Fruit fly (Drosophila melanogaster) whole organism, embryonic: ENCODE measurements around the gene CG6236.

ENCODE experiments used
- Aef1 ChIP-seq: fragments of 200-800 bp; sonication (Bioruptor generic); IDR thresholded peaks from 3 replicates; pipeline ENCODE4 v1.3.6; 2022; ENCODE audit warnings: missing biosample characterization, missing genetic modification characterization
- BtbVII ChIP-seq: fragments of 200-800 bp; sonication (Bioruptor generic); optimal IDR thresholded peaks from 3 replicates; lab custom pipeline; 2017; ENCODE audit warnings: missing biosample characterization, mild to moderate bottlenecking, missing genetic modification characterization
- CG1024 ChIP-seq: fragments of 200-800 bp; sonication (Bioruptor generic); IDR thresholded peaks from 2 replicates; pipeline ENCODE4 v1.3.6; 2022; ENCODE audit warnings: missing biosample characterization, missing genetic modification characterization
- CG10979 ChIP-seq: fragments of 200-800 bp; sonication (Bioruptor generic); optimal IDR thresholded peaks from 2 replicates; lab custom pipeline; 2018; ENCODE audit warnings: missing biosample characterization, mild to moderate bottlenecking, missing genetic modification characterization, moderate library complexity
- CG12744 ChIP-seq: fragments of 200-800 bp; sonication (Bioruptor generic); optimal IDR thresholded peaks from 2 replicates; lab custom pipeline; 2016; ENCODE audit warnings: missing biosample characterization, missing genetic modification characterization
- CG13123 ChIP-seq: fragments of 200-800 bp; sonication (Bioruptor generic); optimal IDR thresholded peaks from 2 replicates; lab custom pipeline; 2016; ENCODE audit warnings: missing biosample characterization, missing genetic modification characterization
- CG13775 ChIP-seq: fragments of 200-800 bp; sonication (Bioruptor generic); optimal IDR thresholded peaks from 3 replicates; lab custom pipeline; 2017; ENCODE audit warnings: missing biosample characterization, mild to moderate bottlenecking, missing genetic modification characterization
- CG13894 ChIP-seq: fragments of 200-800 bp; sonication (Bioruptor generic); optimal IDR thresholded peaks from 3 replicates; lab custom pipeline; 2018; ENCODE audit warnings: missing biosample characterization, mild to moderate bottlenecking, missing genetic modification characterization, moderate library complexity
- CG14050 ChIP-seq: fragments of 200-800 bp; sonication (Bioruptor generic); IDR thresholded peaks from 3 replicates; pipeline ENCODE4 v1.3.6; 2022; ENCODE audit warnings: missing biosample characterization, missing genetic modification characterization
- CG2116 ChIP-seq: fragments of 200-800 bp; sonication (Bioruptor generic); optimal IDR thresholded peaks from 3 replicates; lab custom pipeline; 2018; ENCODE audit warnings: missing biosample characterization, mild to moderate bottlenecking, missing genetic modification characterization
- CG30431 ChIP-seq: fragments of 200-800 bp; sonication (Bioruptor generic); optimal IDR thresholded peaks from 2 replicates; lab custom pipeline; 2017; ENCODE audit warnings: missing biosample characterization, missing genetic modification characterization
- CG31224 ChIP-seq: fragments of 200-800 bp; sonication (Bioruptor generic); IDR thresholded peaks from 2 replicates; pipeline ENCODE4 v1.3.6; 2022; ENCODE audit warnings: missing biosample characterization, missing genetic modification characterization
- CG31441 ChIP-seq: fragments of 200-800 bp; sonication (Bioruptor generic); IDR thresholded peaks from 2 replicates; pipeline ENCODE4 v1.3.6; 2022; ENCODE audit warnings: missing biosample characterization, missing genetic modification characterization
- CG33557 ChIP-seq: fragments of 200-800 bp; sonication (Bioruptor generic); optimal IDR thresholded peaks from 2 replicates; lab custom pipeline; 2019; ENCODE audit warnings: missing biosample characterization, mild to moderate bottlenecking, missing genetic modification characterization, moderate library complexity
- CG3407 ChIP-seq: fragments of 200-800 bp; sonication (Bioruptor generic); optimal IDR thresholded peaks from 2 replicates; lab custom pipeline; 2018; ENCODE audit warnings: missing biosample characterization, mild to moderate bottlenecking, missing genetic modification characterization
- CG3995 ChIP-seq: fragments of 200-800 bp; sonication (Bioruptor generic); optimal IDR thresholded peaks from 3 replicates; lab custom pipeline; 2016; ENCODE audit warnings: missing biosample characterization, missing genetic modification characterization
- CG4282 ChIP-seq: fragments of 200-800 bp; sonication (Bioruptor generic); optimal IDR thresholded peaks from 2 replicates; lab custom pipeline; 2016; ENCODE audit warnings: missing biosample characterization, missing genetic modification characterization
- CG43689 ChIP-seq: fragments of 200-800 bp; sonication (Bioruptor generic); IDR thresholded peaks from 2 replicates; pipeline ENCODE4 v1.3.6; 2022; ENCODE audit warnings: missing biosample characterization, missing genetic modification characterization
- CG7839 ChIP-seq: fragments of 200-800 bp; sonication (Bioruptor generic); optimal IDR thresholded peaks from 3 replicates; lab custom pipeline; 2018; ENCODE audit warnings: missing biosample characterization, mild to moderate bottlenecking, missing genetic modification characterization, moderate library complexity
- CG8281 ChIP-seq: fragments of 200-800 bp; sonication (Bioruptor generic); optimal IDR thresholded peaks from 2 replicates; lab custom pipeline; 2018; ENCODE audit warnings: missing biosample characterization, mild to moderate bottlenecking, missing genetic modification characterization, moderate library complexity
- CTCF ChIP-seq: fragments of 200-800 bp; sonication (Bioruptor generic); optimal IDR thresholded peaks from 2 replicates; lab custom pipeline; 2017; ENCODE audit warnings: missing biosample characterization, mild to moderate bottlenecking, missing genetic modification characterization, moderate library complexity
- Dfd ChIP-seq, 2 experiments: fragments of >200 bp; optimal IDR thresholded peaks; 2 replicates each; lab custom pipeline; 2017; ENCODE audit warnings: missing biosample characterization in 2 of 2, missing genetic modification characterization in 2 of 2
- E2f2 ChIP-seq: fragments of 200-800 bp; sonication (Bioruptor generic); IDR thresholded peaks from 2 replicates; pipeline ENCODE4 v1.3.6; 2022; ENCODE audit warnings: missing biosample characterization, missing genetic modification characterization
- Eip74EF ChIP-seq, 2 experiments: fragments of 200-800 bp in 1 of 2; fragments of >200 bp in 1 of 2; sonication (Bioruptor generic) in 1 of 2; optimal IDR thresholded peaks; 2 replicates each; lab custom pipeline; 2017 to 2019; ENCODE audit warnings: missing biosample characterization in 2 of 2, missing genetic modification characterization in 2 of 2, mild to moderate bottlenecking in 1 of 2, moderate library complexity in 1 of 2
- Ets97D ChIP-seq: fragments of 200-800 bp; sonication (Bioruptor generic); optimal IDR thresholded peaks from 3 replicates; lab custom pipeline; 2016; ENCODE audit warnings: missing biosample characterization, missing genetic modification characterization
- HLH4C ChIP-seq: fragments of 200-800 bp; sonication (Bioruptor generic); IDR thresholded peaks from 3 replicates; pipeline ENCODE4 v1.3.6; 2022; ENCODE audit warnings: missing biosample characterization, missing genetic modification characterization; ENCODE audit not compliant: partially characterized antibody
- Hmr ChIP-seq: fragments of 200-800 bp; sonication (Bioruptor generic); optimal IDR thresholded peaks from 3 replicates; lab custom pipeline; 2017; ENCODE audit warnings: mild to moderate bottlenecking, missing biosample characterization, missing genetic modification reagents, missing genetic modification characterization
- Hr51 ChIP-seq, 2 experiments: fragments of 200-800 bp; sonication (Bioruptor generic); optimal IDR thresholded peaks; 2 replicates in 1 of 2; 3 replicates in 1 of 2; lab custom pipeline; 2016 to 2018; ENCODE audit warnings: missing biosample characterization in 2 of 2, missing genetic modification characterization in 2 of 2, mild to moderate bottlenecking in 1 of 2, moderate library complexity in 1 of 2
- Oaz ChIP-seq: fragments of 200-800 bp; sonication (Bioruptor generic); IDR thresholded peaks from 2 replicates; pipeline ENCODE4 v1.3.6; 2022; ENCODE audit warnings: missing biosample characterization, missing genetic modification characterization
- Sry-δ ChIP-seq: fragments of 200-800 bp; sonication (Bioruptor generic); optimal IDR thresholded peaks from 2 replicates; lab custom pipeline; 2016; ENCODE audit warnings: missing biosample characterization, missing genetic modification characterization
- TFAM ChIP-seq: fragments of 200-800 bp; sonication (Bioruptor generic); optimal IDR thresholded peaks from 2 replicates; lab custom pipeline; 2017; ENCODE audit warnings: missing biosample characterization, missing genetic modification characterization, inconsistent platforms
- aop ChIP-seq: fragments of 200-800 bp; sonication (Bioruptor generic); IDR thresholded peaks from 2 replicates; pipeline ENCODE4 v1.3.6; 2022; ENCODE audit warnings: missing biosample characterization, missing genetic modification characterization
- bab2 ChIP-seq: fragments of 200-800 bp; sonication (Bioruptor generic); optimal IDR thresholded peaks from 2 replicates; lab custom pipeline; 2016; ENCODE audit warnings: missing biosample characterization, missing genetic modification characterization
- bcd ChIP-seq: fragments of 200-800 bp; sonication (Bioruptor generic); optimal IDR thresholded peaks from 2 replicates; lab custom pipeline; 2017; ENCODE audit warnings: missing biosample characterization, mild to moderate bottlenecking, missing genetic modification characterization
- chinmo ChIP-seq: fragments of 200-800 bp; sonication (Bioruptor generic); IDR thresholded peaks from 4 replicates; pipeline ENCODE4 v1.3.6; 2022; ENCODE audit warnings: missing biosample characterization, missing genetic modification characterization; ENCODE audit not compliant: partially characterized antibody
- croc ChIP-seq: fragments of 200-800 bp; sonication (Bioruptor generic); conservative IDR thresholded peaks from 3 replicates; pipeline ENCODE4 v1.3.6; 2022; ENCODE audit warnings: missing biosample characterization, missing genetic modification characterization
- crp ChIP-seq, 2 experiments: fragments of 200-800 bp; sonication (Bioruptor generic); optimal IDR thresholded peaks; 2 replicates in 1 of 2; 3 replicates in 1 of 2; lab custom pipeline; 2017; ENCODE audit warnings: missing biosample characterization in 2 of 2, missing genetic modification characterization in 2 of 2, mild to moderate bottlenecking in 1 of 2, moderate library complexity in 1 of 2
- ems ChIP-seq: fragments of 200-800 bp; sonication (Bioruptor generic); optimal IDR thresholded peaks from 3 replicates; lab custom pipeline; 2016; ENCODE audit warnings: missing biosample characterization, missing genetic modification characterization
- fd102C ChIP-seq: fragments of 200-800 bp; sonication (Bioruptor generic); optimal IDR thresholded peaks from 2 replicates; lab custom pipeline; 2018; ENCODE audit warnings: missing biosample characterization, mild to moderate bottlenecking, missing genetic modification characterization, moderate library complexity
- fru ChIP-seq: fragments of >200 bp; optimal IDR thresholded peaks from 2 replicates; lab custom pipeline; 2017
- ftz-f1 ChIP-seq: fragments of 200-800 bp; sonication (Bioruptor generic); optimal IDR thresholded peaks from 2 replicates; lab custom pipeline; 2016; ENCODE audit warnings: missing biosample characterization, missing genetic modification characterization
- her ChIP-seq: fragments of 200-800 bp; sonication (Bioruptor generic); optimal IDR thresholded peaks from 2 replicates; lab custom pipeline; 2016; ENCODE audit warnings: missing biosample characterization, missing genetic modification characterization
- kay ChIP-seq: fragments of 200-800 bp; sonication (Bioruptor generic); optimal IDR thresholded peaks from 2 replicates; lab custom pipeline; 2016; ENCODE audit warnings: missing biosample characterization, missing genetic modification characterization
- ken ChIP-seq: fragments of 200-800 bp; sonication (Bioruptor generic); IDR thresholded peaks from 3 replicates; pipeline ENCODE4 v1.3.6; 2022; ENCODE audit warnings: missing biosample characterization, missing genetic modification characterization
- luna ChIP-seq: fragments of 200-800 bp; sonication (Bioruptor generic); optimal IDR thresholded peaks from 2 replicates; lab custom pipeline; 2016; ENCODE audit warnings: missing biosample characterization, missing genetic modification characterization
- sens ChIP-seq: fragments of 200-800 bp; sonication (Bioruptor generic); peaks from one replicate; lab custom pipeline; 2016; ENCODE audit warnings: missing biosample characterization, missing genetic modification characterization
- slou ChIP-seq: fragments of 200-800 bp; sonication (Bioruptor generic); optimal IDR thresholded peaks from 3 replicates; lab custom pipeline; 2016; ENCODE audit warnings: missing biosample characterization, missing genetic modification characterization
- stwl ChIP-seq: fragments of 200-800 bp; sonication (Bioruptor generic); optimal IDR thresholded peaks from 3 replicates; lab custom pipeline; 2018; ENCODE audit warnings: missing biosample characterization, mild to moderate bottlenecking, missing genetic modification characterization, moderate library complexity
- tll ChIP-seq, 2 experiments: fragments of 200-800 bp in 1 of 2; fragments of >200 bp in 1 of 2; sonication (Bioruptor generic) in 1 of 2; optimal IDR thresholded peaks; 2 replicates each; lab custom pipeline; 2017 to 2019; ENCODE audit warnings: missing biosample characterization in 2 of 2, missing genetic modification characterization in 2 of 2, mild to moderate bottlenecking in 1 of 2, moderate library complexity in 1 of 2
- tna ChIP-seq: fragments of 200-800 bp; sonication (Bioruptor generic); IDR thresholded peaks from 2 replicates; pipeline ENCODE4 v1.3.6; 2022; ENCODE audit warnings: missing biosample characterization, missing genetic modification characterization; ENCODE audit not compliant: partially characterized antibody
- twi ChIP-seq: fragments of 200-800 bp; optimal IDR thresholded peaks from 2 replicates; lab custom pipeline; 2019; ENCODE audit warnings: missing biosample characterization, mild to moderate bottlenecking, missing genetic modification characterization, moderate library complexity
- unc-4 ChIP-seq: fragments of 200-800 bp; sonication (Bioruptor generic); IDR thresholded peaks from 2 replicates; pipeline ENCODE4 v1.3.6; 2022; ENCODE audit warnings: missing biosample characterization, missing genetic modification characterization; ENCODE audit not compliant: partially characterized antibody

Gene CG6236

DNA sequence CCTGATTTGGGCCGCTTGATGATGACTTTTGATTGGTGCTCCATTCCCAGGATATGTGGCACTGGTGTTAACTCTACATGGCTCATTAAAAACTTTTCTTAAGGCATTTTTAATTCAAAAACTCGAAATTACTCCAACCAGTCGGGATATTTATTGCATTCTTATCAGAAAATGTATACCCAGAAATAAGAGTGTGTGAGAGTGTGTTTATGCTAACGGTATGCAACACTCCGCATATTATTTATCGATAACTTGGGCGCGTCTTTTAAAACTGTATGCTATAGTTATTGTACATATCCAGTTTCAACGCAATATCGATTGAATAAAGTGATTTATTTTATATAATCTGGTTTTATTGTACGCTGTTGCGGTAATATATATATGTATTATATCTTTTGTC lies 39.4 kb upstream of the CG6236 start, which contains the start of gene CG34404 (continued):
- no peak for TF ChIP-seq Eip74EF (GFP tag; optimal IDR thresholded peaks at IDR 0.05; lab: Kevin White, UChicago)
- no peak for TF ChIP-seq kay (GFP tag; lab: Kevin White, UChicago)
- TF ChIP-seq fru = no peak
- no peak for TF ChIP-seq CG12744
- TF ChIP-seq BtbVII (GFP tag; lab: Kevin White, UChicago) = no peak
- no peak for TF ChIP-seq bcd (GFP tag; lab: Kevin White, UChicago)
- no peak for TF ChIP-seq CG13894 (tag; lab: Kevin White, UChicago)
- no peak for TF ChIP-seq aop (GFP tag; lab: Robert Waterston, UW)
- TF ChIP-seq ken (GFP tag; lab: Robert Waterston, UW) = 0 out of 3 replicates have a peak, but pooled peaks have one; percentile 25
- TF ChIP-seq CG33557 (GFP tag; lab: Kevin White, UChicago) = no peak
- TF ChIP-seq crp (GFP tag; optimal IDR thresholded peaks at IDR 0.05; lab: Kevin White, UChicago) = peak in 1 of 2 experiments; percentile 36
- TF ChIP-seq E2f2 = peak; percentile 89
- no peak for TF ChIP-seq CG7839 (tag; lab: Kevin White, UChicago)
- no peak for TF ChIP-seq CG3995 (GFP tag; lab: Kevin White, UChicago)
- no peak for TF ChIP-seq luna (GFP tag; lab: Kevin White, UChicago)
- TF ChIP-seq bab2 (GFP tag; lab: Kevin White, UChicago) = no peak
- TF ChIP-seq CG4282 (GFP tag; lab: Kevin White, UChicago) = no peak
- no peak for TF ChIP-seq CG43689 (GFP tag; lab: Robert Waterston, UW)
- peak; percentile 31 for TF ChIP-seq Sry-δ
- TF ChIP-seq twi (tag; lab: Kevin White, UChicago) = no peak
- no peak for TF ChIP-seq slou
- TF ChIP-seq TFAM (GFP tag; lab: Kevin White, UChicago) = no peak
- TF ChIP-seq Ets97D (GFP tag; lab: Kevin White, UChicago) = peak; percentile 4
- no peak for TF ChIP-seq CTCF (GFP tag; lab: Kevin White, UChicago)
- no peak for TF ChIP-seq CG31441
- peak; percentile 62 for TF ChIP-seq sens (GFP tag; lab: Kevin White, UChicago)
- no peak for TF ChIP-seq CG31224
- TF ChIP-seq CG8281 (tag; lab: Kevin White, UChicago) = no peak
- TF ChIP-seq croc (GFP tag; lab: Robert Waterston, UW) = no peak
- TF ChIP-seq CG14050 (GFP tag; lab: Robert Waterston, UW) = no peak
- TF ChIP-seq her (GFP tag; lab: Kevin White, UChicago) = peak; percentile 4
- 0 out of 2 replicates have a peak, but pooled peaks have one; percentile 24 for TF ChIP-seq unc-4
- no peak for TF ChIP-seq CG1024 (GFP tag; lab: Robert Waterston, UW)
- no peak for TF ChIP-seq Dfd (GFP tag; optimal IDR thresholded peaks at IDR 0.05; lab: Kevin White, UChicago)
- TF ChIP-seq tna (GFP tag; lab: Robert Waterston, UW) = no peak; the same call in 1 of the 2 replicates
- TF ChIP-seq CG30431 (GFP tag; lab: Kevin White, UChicago) = no peak
- TF ChIP-seq CG3407 (GFP tag; lab: Kevin White, UChicago) = no peak
- no peak for TF ChIP-seq CG10979 (tag; lab: Kevin White, UChicago)
- peak; percentile 41 for TF ChIP-seq CG2116 (GFP tag; lab: Kevin White, UChicago)
- no peak for TF ChIP-seq CG13123 (GFP tag; lab: Kevin White, UChicago)
- TF ChIP-seq fd102C = no peak
- TF ChIP-seq Hr51 (GFP tag; optimal IDR thresholded peaks at IDR 0.05; lab: Kevin White, UChicago) = no peak
- TF ChIP-seq stwl (tag; lab: Kevin White, UChicago) = peak; percentile 45
- no peak for TF ChIP-seq Oaz (GFP tag; lab: Robert Waterston, UW)
- TF ChIP-seq ems = no peak
- no peak for TF ChIP-seq tll (GFP tag; optimal IDR thresholded peaks at IDR 0.05; lab: Kevin White, UChicago)
- TF ChIP-seq ftz-f1 (GFP tag; lab: Kevin White, UChicago) = no peak
- peak; percentile 42; the same call in 1 of the 3 replicates for TF ChIP-seq HLH4C (GFP tag; lab: Robert Waterston, UW)
- no peak for TF ChIP-seq Hmr
- no peak for TF ChIP-seq CG13775 (GFP tag; lab: Kevin White, UChicago)
- TF ChIP-seq chinmo = 0 out of 4 replicates have a peak, but pooled peaks have one; percentile 57
- TF ChIP-seq Aef1 (GFP tag; lab: Robert Waterston, UW) = no peak
